1 fruit fly cellular context compared by ENCODE assay signal in genomic region chr2L:3840975-3841374, dm6.
A peak's percentile ranks its signal among the peaks of the same experiment; 100 is the strongest.
TF ChIP-seq lines count a peak whose summit lies in the region.

No protein-coding gene starts in this region.

TF ChIP-seq in whole organism, embryonic, 481 proteins besides CTCF, POLR2A, EP300 and RAD21 (continued from another document and continues in another):
- TF ChIP-seq amos (GFP tag; IDR thresholded peaks at IDR 0.05; lab: Robert Waterston, UW; ENCODE audit: partially characterized antibody) = no peak
- TF ChIP-seq CG1233 (GFP tag; optimal IDR thresholded peaks at IDR 0.05; lab: Kevin White, UChicago) = no peak
- TF ChIP-seq HmgD (GFP tag; optimal IDR thresholded peaks at IDR 0.05; lab: Kevin White, UChicago) = no peak
- TF ChIP-seq Spps (tag; optimal IDR thresholded peaks at IDR 0.05; lab: Kevin White, UChicago) = no peak
- no peak for TF ChIP-seq bowl (GFP tag; IDR thresholded peaks at IDR 0.05; lab: Robert Waterston, UW)
- no peak for TF ChIP-seq CG14860 (GFP tag; IDR thresholded peaks at IDR 0.05; lab: Robert Waterston, UW; ENCODE audit: partially characterized antibody)
- no peak for TF ChIP-seq ssp (GFP tag; IDR thresholded peaks at IDR 0.05; lab: Robert Waterston, UW)
- no peak for TF ChIP-seq CG7745 (tag; optimal IDR thresholded peaks at IDR 0.05; lab: Kevin White, UChicago)
- TF ChIP-seq zen (tag; optimal IDR thresholded peaks at IDR 0.05; lab: Kevin White, UChicago) = peak; percentile 51
- 0 out of 2 replicates have a peak, but pooled peaks have one; percentile 19 for TF ChIP-seq CG32772 (GFP tag; IDR thresholded peaks at IDR 0.05; lab: Robert Waterston, UW)
- TF ChIP-seq ase (GFP tag; IDR thresholded peaks at IDR 0.05; lab: Robert Waterston, UW) = peak; percentile 12; the same call in 1 of the 3 replicates
- TF ChIP-seq Abd-B (GFP tag; optimal IDR thresholded peaks at IDR 0.05; lab: Kevin White, UChicago) = no peak
- peak; percentile 5 for TF ChIP-seq CoRest (tag; optimal IDR thresholded peaks at IDR 0.05; lab: Kevin White, UChicago)
- TF ChIP-seq shn (GFP tag; optimal IDR thresholded peaks at IDR 0.05; lab: Kevin White, UChicago) = no peak
- TF ChIP-seq usp (GFP tag; optimal IDR thresholded peaks at IDR 0.05; lab: Kevin White, UChicago) = no peak
- no peak for TF ChIP-seq cad (GFP tag; optimal IDR thresholded peaks at IDR 0.05; lab: Kevin White, UChicago)
- TF ChIP-seq sr (GFP tag; IDR thresholded peaks at IDR 0.05; lab: Robert Waterston, UW) = no peak
- no peak for TF ChIP-seq CG9215 (GFP tag; IDR thresholded peaks at IDR 0.05; lab: Robert Waterston, UW)
- TF ChIP-seq crc (GFP tag; optimal IDR thresholded peaks at IDR 0.05; lab: Kevin White, UChicago) = no peak
- no peak for TF ChIP-seq pros (GFP tag; optimal IDR thresholded peaks at IDR 0.05; lab: Kevin White, UChicago)
- TF ChIP-seq Lpt (GFP tag; optimal IDR thresholded peaks at IDR 0.05; lab: Kevin White, UChicago) = no peak
- TF ChIP-seq gfzf (GFP tag; optimal IDR thresholded peaks at IDR 0.05; lab: Kevin White, UChicago) = no peak
- TF ChIP-seq Hr39 (optimal IDR thresholded peaks at IDR 0.05; lab: Kevin White, UChicago) = no peak
- no peak for TF ChIP-seq CG16863 (GFP tag; optimal IDR thresholded peaks at IDR 0.05; lab: Kevin White, UChicago)
- peak; percentile 28 for TF ChIP-seq CG30403 (GFP tag; optimal IDR thresholded peaks at IDR 0.05; lab: Kevin White, UChicago)
- TF ChIP-seq Atf6 (GFP tag; IDR thresholded peaks at IDR 0.05; lab: Robert Waterston, UW) = no peak
- TF ChIP-seq sqz (GFP tag; optimal IDR thresholded peaks at IDR 0.05; lab: Kevin White, UChicago) = no peak
- TF ChIP-seq sim (GFP tag; IDR thresholded peaks at IDR 0.05; lab: Robert Waterston, UW) = no peak
- no peak for TF ChIP-seq CG5245 (GFP tag; optimal IDR thresholded peaks at IDR 0.05; lab: Kevin White, UChicago)
- TF ChIP-seq CG31365 (tag; optimal IDR thresholded peaks at IDR 0.05; lab: Kevin White, UChicago) = no peak
- no peak for TF ChIP-seq CG12155 (GFP tag; optimal IDR thresholded peaks at IDR 0.05; lab: Kevin White, UChicago)
- no peak for TF ChIP-seq CG11085 (GFP tag; IDR thresholded peaks at IDR 0.05; lab: Robert Waterston, UW)
- TF ChIP-seq tna (GFP tag; IDR thresholded peaks at IDR 0.05; lab: Robert Waterston, UW; ENCODE audit: partially characterized antibody) = no peak
- no peak for TF ChIP-seq CG11695 (GFP tag; IDR thresholded peaks at IDR 0.05; lab: Robert Waterston, UW)
- TF ChIP-seq TFAM (GFP tag; optimal IDR thresholded peaks at IDR 0.05; lab: Kevin White, UChicago) = no peak
- no peak for TF ChIP-seq her (GFP tag; optimal IDR thresholded peaks at IDR 0.05; lab: Kevin White, UChicago)
- no peak for TF ChIP-seq Doc3 (GFP tag; IDR thresholded peaks at IDR 0.05; lab: Robert Waterston, UW; ENCODE audit: partially characterized antibody)
- TF ChIP-seq Xbp1 (GFP tag; optimal IDR thresholded peaks at IDR 0.05; lab: Kevin White, UChicago) = peak; percentile 20
- no peak for TF ChIP-seq HLH3B (GFP tag; IDR thresholded peaks at IDR 0.05; lab: Robert Waterston, UW)
- TF ChIP-seq slbo (GFP tag; IDR thresholded peaks at IDR 0.05; lab: Robert Waterston, UW) = no peak
- TF ChIP-seq Hr78 (GFP tag; optimal IDR thresholded peaks at IDR 0.05; lab: Kevin White, UChicago) = no peak
- TF ChIP-seq Max (GFP tag; optimal IDR thresholded peaks at IDR 0.05; lab: Kevin White, UChicago) = no peak
- TF ChIP-seq HmgZ (tag; optimal IDR thresholded peaks at IDR 0.05; lab: Kevin White, UChicago) = no peak
- TF ChIP-seq CG8359 (GFP tag; optimal IDR thresholded peaks at IDR 0.05; lab: Kevin White, UChicago; ENCODE audit: borderline replicate concordance) = peak; percentile 5
- TF ChIP-seq Bdp1 (GFP tag; optimal IDR thresholded peaks at IDR 0.05; lab: Kevin White, UChicago) = no peak
- TF ChIP-seq CG7786 (GFP tag; optimal IDR thresholded peaks at IDR 0.05; lab: Kevin White, UChicago) = no peak
- TF ChIP-seq CG12659 (GFP tag; optimal IDR thresholded peaks at IDR 0.05; lab: Kevin White, UChicago) = no peak
- TF ChIP-seq eve (GFP tag; optimal IDR thresholded peaks at IDR 0.05; lab: Kevin White, UChicago) = no peak
- TF ChIP-seq CG12071 (GFP tag; optimal IDR thresholded peaks at IDR 0.05; lab: Kevin White, UChicago) = no peak
- TF ChIP-seq zen2 (GFP tag; IDR thresholded peaks at IDR 0.05; lab: Robert Waterston, UW; ENCODE audit: partially characterized antibody) = no peak
- no peak for TF ChIP-seq schlank (tag; optimal IDR thresholded peaks at IDR 0.05; lab: Kevin White, UChicago)
- no peak for TF ChIP-seq Oaz (GFP tag; IDR thresholded peaks at IDR 0.05; lab: Robert Waterston, UW)
- peak; percentile 11 for TF ChIP-seq CG1602 (GFP tag; optimal IDR thresholded peaks at IDR 0.05; lab: Kevin White, UChicago)
- TF ChIP-seq Bteb2 (GFP tag; optimal IDR thresholded peaks at IDR 0.05; lab: Kevin White, UChicago) = no peak
- TF ChIP-seq CG14014 (GFP tag; IDR thresholded peaks at IDR 0.05; lab: Robert Waterston, UW) = no peak
- no peak for TF ChIP-seq caup (GFP tag; optimal IDR thresholded peaks at IDR 0.05; lab: Kevin White, UChicago; ENCODE audit: severe bottlenecking)
- no peak for TF ChIP-seq CG12744 (GFP tag; optimal IDR thresholded peaks at IDR 0.05; lab: Kevin White, UChicago)
- no peak for TF ChIP-seq Gsc (GFP tag; IDR thresholded peaks at IDR 0.05; lab: Robert Waterston, UW)
- TF ChIP-seq jing (GFP tag; optimal IDR thresholded peaks at IDR 0.05; lab: Kevin White, UChicago) = peak; percentile 9
- no peak for TF ChIP-seq chinmo (GFP tag; IDR thresholded peaks at IDR 0.05; lab: Robert Waterston, UW; ENCODE audit: partially characterized antibody)
- TF ChIP-seq hth (optimal IDR thresholded peaks at IDR 0.05; lab: Kevin White, UChicago) = no peak
- no peak for TF ChIP-seq unc-4 (GFP tag; IDR thresholded peaks at IDR 0.05; lab: Robert Waterston, UW; ENCODE audit: partially characterized antibody)
- TF ChIP-seq btn (GFP tag; optimal IDR thresholded peaks at IDR 0.05; lab: Kevin White, UChicago) = no peak
- TF ChIP-seq CG3407 (GFP tag; optimal IDR thresholded peaks at IDR 0.05; lab: Kevin White, UChicago) = peak; percentile 24
- no peak for TF ChIP-seq da (GFP tag; optimal IDR thresholded peaks at IDR 0.05; lab: Kevin White, UChicago)
- no peak for TF ChIP-seq kay (GFP tag; optimal IDR thresholded peaks at IDR 0.05; lab: Kevin White, UChicago)
- no peak for TF ChIP-seq stwl (tag; optimal IDR thresholded peaks at IDR 0.05; lab: Kevin White, UChicago)
- TF ChIP-seq fd102C (GFP tag; optimal IDR thresholded peaks at IDR 0.05; lab: Kevin White, UChicago) = no peak
- peak in 1 of 2 experiments; percentile 11 for TF ChIP-seq dpn (GFP tag; optimal IDR thresholded peaks at IDR 0.05; lab: Kevin White, UChicago)
- no peak for TF ChIP-seq CG6654 (GFP tag; optimal IDR thresholded peaks at IDR 0.05; lab: Kevin White, UChicago)
- no peak for TF ChIP-seq CG10462 (GFP tag; optimal IDR thresholded peaks at IDR 0.05; lab: Kevin White, UChicago)
- TF ChIP-seq CG9437 (GFP tag; optimal IDR thresholded peaks at IDR 0.05; lab: Kevin White, UChicago) = no peak
- no peak for TF ChIP-seq CG3163 (GFP tag; optimal IDR thresholded peaks at IDR 0.05; lab: Kevin White, UChicago)
- no peak for TF ChIP-seq CG18476 (GFP tag; optimal IDR thresholded peaks at IDR 0.05; lab: Kevin White, UChicago)
- TF ChIP-seq CG15269 (tag; optimal IDR thresholded peaks at IDR 0.05; lab: Kevin White, UChicago) = no peak
- TF ChIP-seq CG3847 (GFP tag; IDR thresholded peaks at IDR 0.05; lab: Robert Waterston, UW) = no peak
- no peak for TF ChIP-seq inv (GFP tag; IDR thresholded peaks at IDR 0.05; lab: Robert Waterston, UW; ENCODE audit: partially characterized antibody)
- TF ChIP-seq zfh2 (GFP tag; optimal IDR thresholded peaks at IDR 0.05; lab: Kevin White, UChicago) = no peak
- no peak for TF ChIP-seq CG12219 (GFP tag; optimal IDR thresholded peaks at IDR 0.05; lab: Kevin White, UChicago)
- TF ChIP-seq CG42726 (GFP tag; IDR thresholded peaks at IDR 0.05; lab: Robert Waterston, UW; ENCODE audit: partially characterized antibody) = no peak
- no peak for TF ChIP-seq CG18599 (GFP tag; optimal IDR thresholded peaks at IDR 0.05; lab: Kevin White, UChicago)
- no peak for TF ChIP-seq NC2β (GFP tag; optimal IDR thresholded peaks at IDR 0.05; lab: Kevin White, UChicago)
- no peak for TF ChIP-seq ERR (GFP tag; optimal IDR thresholded peaks at IDR 0.05; lab: Kevin White, UChicago)
- no peak for TF ChIP-seq CG6765 (GFP tag; optimal IDR thresholded peaks at IDR 0.05; lab: Kevin White, UChicago)
- no peak for TF ChIP-seq CG4404 (GFP tag; IDR thresholded peaks at IDR 0.05; lab: Robert Waterston, UW)
- no peak for TF ChIP-seq CG17186 (GFP tag; optimal IDR thresholded peaks at IDR 0.05; lab: Kevin White, UChicago)
- TF ChIP-seq B-H2 (GFP tag; optimal IDR thresholded peaks at IDR 0.05; lab: Kevin White, UChicago) = no peak
- TF ChIP-seq CG7271 (tag; optimal IDR thresholded peaks at IDR 0.05; lab: Kevin White, UChicago) = no peak
- no peak for TF ChIP-seq CG11093 (GFP tag; IDR thresholded peaks at IDR 0.05; lab: Robert Waterston, UW)
- TF ChIP-seq CG10979 (tag; optimal IDR thresholded peaks at IDR 0.05; lab: Kevin White, UChicago) = peak; percentile 66
- TF ChIP-seq pfk (GFP tag; optimal IDR thresholded peaks at IDR 0.05; lab: Kevin White, UChicago) = no peak
- peak; percentile 19; the same call in 1 of the 2 replicates for TF ChIP-seq Ptx1 (GFP tag; IDR thresholded peaks at IDR 0.05; lab: Robert Waterston, UW)
- TF ChIP-seq sc (optimal IDR thresholded peaks at IDR 0.05; lab: Kevin White, UChicago) = no peak
- peak; percentile 5 for TF ChIP-seq sc (GFP tag; optimal IDR thresholded peaks at IDR 0.05; lab: Kevin White, UChicago)
- 0 out of 2 replicates have a peak, but pooled peaks have one; percentile 17 for TF ChIP-seq ttk (GFP tag; IDR thresholded peaks at IDR 0.05; lab: Robert Waterston, UW)
- TF ChIP-seq salm (tag; optimal IDR thresholded peaks at IDR 0.05; lab: Kevin White, UChicago) = no peak
- no peak for TF ChIP-seq Sry-β (GFP tag; optimal IDR thresholded peaks at IDR 0.05; lab: Kevin White, UChicago)
- peak; percentile 42 for TF ChIP-seq CG7839 (tag; optimal IDR thresholded peaks at IDR 0.05; lab: Kevin White, UChicago)
- TF ChIP-seq vnd (GFP tag; IDR thresholded peaks at IDR 0.05; lab: Robert Waterston, UW; ENCODE audit: partially characterized antibody) = no peak
- TF ChIP-seq jumu (GFP tag; optimal IDR thresholded peaks at IDR 0.05; lab: Kevin White, UChicago) = no peak
- no peak for TF ChIP-seq CG8290 (GFP tag; optimal IDR thresholded peaks at IDR 0.05; lab: Kevin White, UChicago)
- TF ChIP-seq CG8290 (tag; optimal IDR thresholded peaks at IDR 0.05; lab: Kevin White, UChicago) = no peak
- TF ChIP-seq CG7963 (GFP tag; IDR thresholded peaks at IDR 0.05; lab: Robert Waterston, UW; ENCODE audit: partially characterized antibody) = no peak
- no peak for TF ChIP-seq Usf (GFP tag; optimal IDR thresholded peaks at IDR 0.05; lab: Kevin White, UChicago)
- peak; percentile 75 for TF ChIP-seq Xrp1 (GFP tag; IDR thresholded peaks at IDR 0.05; lab: Robert Waterston, UW)
- no peak for TF ChIP-seq gsb-n (tag; optimal IDR thresholded peaks at IDR 0.05; lab: Kevin White, UChicago)
- no peak for TF ChIP-seq Chrac-16 (GFP tag; optimal IDR thresholded peaks at IDR 0.05; lab: Kevin White, UChicago)
- TF ChIP-seq seq (GFP tag; IDR thresholded peaks at IDR 0.05; lab: Robert Waterston, UW) = no peak
- no peak for TF ChIP-seq jigr1 (GFP tag; IDR thresholded peaks at IDR 0.05; lab: Robert Waterston, UW)
- TF ChIP-seq tio (GFP tag; optimal IDR thresholded peaks at IDR 0.05; lab: Kevin White, UChicago) = no peak
- peak; percentile 5 for TF ChIP-seq lilli (GFP tag; optimal IDR thresholded peaks at IDR 0.05; lab: Kevin White, UChicago)
- no peak for TF ChIP-seq CG10565 (GFP tag; optimal IDR thresholded peaks at IDR 0.05; lab: Kevin White, UChicago)
- no peak for TF ChIP-seq toy (GFP tag; IDR thresholded peaks at IDR 0.05; lab: Robert Waterston, UW)
- no peak for TF ChIP-seq CG9797 (GFP tag; optimal IDR thresholded peaks at IDR 0.05; lab: Kevin White, UChicago)
- TF ChIP-seq bcd (GFP tag; optimal IDR thresholded peaks at IDR 0.05; lab: Kevin White, UChicago) = no peak
- no peak for TF ChIP-seq CG7357 (GFP tag; IDR thresholded peaks at IDR 0.05; lab: Robert Waterston, UW)
- TF ChIP-seq CG17328 (GFP tag; IDR thresholded peaks at IDR 0.05; lab: Robert Waterston, UW) = peak; percentile 63; the same call in 1 of the 2 replicates
- TF ChIP-seq Hr51 (GFP tag; optimal IDR thresholded peaks at IDR 0.05; lab: Kevin White, UChicago) = no peak
- no peak for TF ChIP-seq tll (GFP tag; optimal IDR thresholded peaks at IDR 0.05; lab: Kevin White, UChicago)
- no peak for TF ChIP-seq hkb (optimal IDR thresholded peaks at IDR 0.05; lab: Kevin White, UChicago)
- TF ChIP-seq hkb (GFP tag; IDR thresholded peaks at IDR 0.05; lab: Robert Waterston, UW) = peak; percentile 32; the same call in 1 of the 2 replicates
- TF ChIP-seq MBD-R2 (GFP tag; IDR thresholded peaks at IDR 0.05; lab: Robert Waterston, UW) = no peak
- no peak for TF ChIP-seq CG10274 (GFP tag; optimal IDR thresholded peaks at IDR 0.05; lab: Kevin White, UChicago)
- TF ChIP-seq CG2199 (GFP tag; IDR thresholded peaks at IDR 0.05; lab: Robert Waterston, UW) = 0 out of 3 replicates have a peak, but pooled peaks have one; percentile 34
- TF ChIP-seq ewg (GFP tag; optimal IDR thresholded peaks at IDR 0.05; lab: Kevin White, UChicago) = no peak
- no peak for TF ChIP-seq fd3F (GFP tag; optimal IDR thresholded peaks at IDR 0.05; lab: Kevin White, UChicago)
- no peak for TF ChIP-seq h (optimal IDR thresholded peaks at IDR 0.05; lab: Kevin White, UChicago)
- TF ChIP-seq E2f1 (GFP tag; IDR thresholded peaks at IDR 0.05; lab: Robert Waterston, UW) = no peak
- no peak for TF ChIP-seq Dref (GFP tag; IDR thresholded peaks at IDR 0.05; lab: Robert Waterston, UW)
- TF ChIP-seq CG1832 (GFP tag; optimal IDR thresholded peaks at IDR 0.05; lab: Kevin White, UChicago) = no peak
- peak in 1 of 2 experiments; percentile 64 for TF ChIP-seq bsh (GFP tag; optimal IDR thresholded peaks at IDR 0.05; lab: Kevin White, UChicago)
- no peak; the same call in 1 of the 2 replicates for TF ChIP-seq CG10959 (GFP tag; IDR thresholded peaks at IDR 0.05; lab: Robert Waterston, UW)
- peak; percentile 45 for TF ChIP-seq CG14710 (tag; optimal IDR thresholded peaks at IDR 0.05; lab: Kevin White, UChicago)
- no peak for TF ChIP-seq Dbx (GFP tag; IDR thresholded peaks at IDR 0.05; lab: Robert Waterston, UW)
- TF ChIP-seq CG10267 (tag; optimal IDR thresholded peaks at IDR 0.05; lab: Kevin White, UChicago) = peak; percentile 32
- no peak for TF ChIP-seq Sry-δ (GFP tag; optimal IDR thresholded peaks at IDR 0.05; lab: Kevin White, UChicago)
- TF ChIP-seq CG13775 (GFP tag; optimal IDR thresholded peaks at IDR 0.05; lab: Kevin White, UChicago) = peak; percentile 14
